Fruit fly (Drosophila melanogaster): ENCODE measurements around the gene cnc.

- TF ChIP-seq Pif1B (GFP tag; optimal IDR thresholded peaks at IDR 0.05): no peak
- TF ChIP-seq CG17806 (tag; optimal IDR thresholded peaks at IDR 0.05): no peak
- no peak for TF ChIP-seq Ets98B (GFP tag; IDR thresholded peaks at IDR 0.05)
- no peak for TF ChIP-seq CG15710 (tag; optimal IDR thresholded peaks at IDR 0.05)
- no peak for TF ChIP-seq fd96Ca (GFP tag; IDR thresholded peaks at IDR 0.05)
These were observed 37.2 kb downstream of the cnc start for dm6 chr3R:23189143-23189957.

Data from whole organism, pupa.